Fruit fly (Drosophila melanogaster) Kc167 (cell line): ENCODE data around the gene CG42399.

ENCODE experiments used
- Myc ChIP-seq: fragments of >200 bp; optimal IDR thresholded peaks from 2 replicates; lab custom pipeline; 2017; ENCODE audit warnings: missing external identifiers
- Sin3A ChIP-seq: fragments of >200 bp; optimal IDR thresholded peaks from 2 replicates; lab custom pipeline; 2018; ENCODE audit warnings: missing external identifiers
- h ChIP-seq: fragments of >200 bp; optimal IDR thresholded peaks from 3 replicates; lab custom pipeline; 2018; ENCODE audit warnings: missing external identifiers
- psq ChIP-seq: fragments of >200 bp; optimal IDR thresholded peaks from 2 replicates; lab custom pipeline; 2017; ENCODE audit warnings: missing external identifiers

- TF ChIP-seq Sin3A (lab: Kevin White, UChicago) (no peak), psq (no peak), Myc (no peak), h (lab: Kevin White, UChicago) (no peak)
These were observed 35.4 kb downstream of the CG42399 start for dm6 chr2L:117750-118149.
